Fruit fly (Drosophila melanogaster) whole organism, wandering third instar larva: Measurements from ENCODE around the gene Aladin.

ENCODE experiments used
- Abd-B ChIP-seq: fragments of >200 bp; optimal IDR thresholded peaks from 2 replicates; lab custom pipeline; 2017; ENCODE audit warnings: missing biosample characterization, missing genetic modification characterization
- CG32264 ChIP-seq: fragments of 200-800 bp; sonication (Bioruptor generic); optimal IDR thresholded peaks from 2 replicates; lab custom pipeline; 2016; ENCODE audit warnings: missing biosample characterization, missing genetic modification characterization
- CG9705 ChIP-seq: fragments of 200-800 bp; sonication (Bioruptor generic); optimal IDR thresholded peaks from 2 replicates; lab custom pipeline; 2018; ENCODE audit warnings: missing biosample characterization, mild to moderate bottlenecking, missing genetic modification characterization
- CrebA ChIP-seq: fragments of 200-800 bp; sonication (Bioruptor generic); optimal IDR thresholded peaks from 2 replicates; lab custom pipeline; 2016; ENCODE audit warnings: missing biosample characterization, mild to moderate bottlenecking, missing genetic modification characterization, borderline replicate concordance
- Dfd ChIP-seq: fragments of >200 bp; optimal IDR thresholded peaks from 2 replicates; lab custom pipeline; 2017; ENCODE audit warnings: missing biosample characterization, missing genetic modification characterization
- Dif ChIP-seq: fragments of 200-275, 200-300 bp; sonication (Bioruptor generic); optimal IDR thresholded peaks from 2 replicates; lab custom pipeline; 2018; ENCODE audit warnings: missing biosample characterization, missing genetic modification characterization; ENCODE audit not compliant: partially characterized antibody
- GATAd ChIP-seq: sonication (Bioruptor generic); optimal IDR thresholded peaks from 2 replicates; lab custom pipeline; 2016; ENCODE audit warnings: missing biosample characterization, missing genetic modification characterization
- HLH106 ChIP-seq: fragments of 200-800 bp; optimal IDR thresholded peaks from 3 replicates; lab custom pipeline; 2019; ENCODE audit warnings: missing biosample characterization, mild to moderate bottlenecking, missing genetic modification characterization, moderate library complexity
- Hnf4 ChIP-seq: fragments of 200-800 bp; sonication (Bioruptor generic); optimal IDR thresholded peaks from 2 replicates; lab custom pipeline; 2016; ENCODE audit warnings: missing biosample characterization, mild to moderate bottlenecking, missing genetic modification characterization
- Hr78 ChIP-seq: fragments of >200 bp; optimal IDR thresholded peaks from 2 replicates; lab custom pipeline; 2017; ENCODE audit warnings: missing biosample characterization, missing genetic modification characterization
- Hr83 ChIP-seq: fragments of 200-300 bp; sonication (Bioruptor generic); optimal IDR thresholded peaks from 2 replicates; lab custom pipeline; 2016; ENCODE audit warnings: missing biosample characterization, mild to moderate bottlenecking, missing genetic modification characterization, moderate library complexity; ENCODE audit not compliant: poor library complexity, severe bottlenecking
- Jra ChIP-seq: sonication (Bioruptor generic); optimal IDR thresholded peaks from 2 replicates; lab custom pipeline; 2016; ENCODE audit warnings: missing biosample characterization, missing genetic modification characterization
- Mio ChIP-seq: sonication (Bioruptor generic); optimal IDR thresholded peaks from 2 replicates; lab custom pipeline; 2016; ENCODE audit warnings: missing biosample characterization, missing genetic modification characterization
- Myc ChIP-seq: fragments of >200 bp; optimal IDR thresholded peaks from 2 replicates; lab custom pipeline; 2017
- N ChIP-seq: fragments of >200 bp; optimal IDR thresholded peaks from 2 replicates; lab custom pipeline; 2018; ENCODE audit warnings: missing biosample characterization, missing external identifiers, missing genetic modification characterization
- OdsH ChIP-seq: fragments of 200-800 bp; sonication (Bioruptor generic); optimal IDR thresholded peaks from 2 replicates; lab custom pipeline; 2016; ENCODE audit warnings: missing biosample characterization, mild to moderate bottlenecking, missing genetic modification characterization
- Rel ChIP-seq, 2 experiments: fragments of 200-800 bp; sonication (Bioruptor generic) in 1 of 2; optimal IDR thresholded peaks; 2 replicates in 1 of 2; 3 replicates in 1 of 2; lab custom pipeline; 2016 to 2019; ENCODE audit warnings: mild to moderate bottlenecking in 2 of 2, missing biosample characterization in 2 of 2, missing genetic modification characterization in 2 of 2, moderate library complexity in 1 of 2
- Sp1 ChIP-seq: fragments of 200-800 bp; sonication (Bioruptor generic); optimal IDR thresholded peaks from 3 replicates; lab custom pipeline; 2019; ENCODE audit warnings: missing biosample characterization, mild to moderate bottlenecking, missing genetic modification characterization, moderate library complexity
- Vsx2 ChIP-seq: fragments of 200-300, 225-300 bp; sonication (Bioruptor generic); optimal IDR thresholded peaks from 2 replicates; lab custom pipeline; 2018; ENCODE audit warnings: missing biosample characterization, missing genetic modification characterization; ENCODE audit not compliant: partially characterized antibody
- br ChIP-seq: fragments of 200-800 bp; sonication (Bioruptor generic); optimal IDR thresholded peaks from 2 replicates; lab custom pipeline; 2016; ENCODE audit warnings: missing biosample characterization, missing genetic modification characterization
- brk ChIP-seq: fragments of 200-800 bp; sonication (Bioruptor generic); optimal IDR thresholded peaks from 2 replicates; lab custom pipeline; 2016; ENCODE audit warnings: missing biosample characterization, mild to moderate bottlenecking, missing genetic modification characterization
- dl ChIP-seq, 2 experiments: fragments of 175-275, 200-275 bp in 1 of 2; fragments of 200-275 bp in 1 of 2; sonication (Bioruptor generic); optimal IDR thresholded peaks; lab custom pipeline; 2018; ENCODE audit warnings: mild to moderate bottlenecking in 2 of 2, missing biosample characterization in 2 of 2, missing genetic modification characterization in 2 of 2, moderate library complexity in 2 of 2; ENCODE audit not compliant: partially characterized antibody in 2 of 2, insufficient read depth in 1 of 2
- dmrt93B ChIP-seq: fragments of 200-800 bp; sonication (Bioruptor generic); optimal IDR thresholded peaks from 2 replicates; lab custom pipeline; 2018; ENCODE audit warnings: missing biosample characterization, mild to moderate bottlenecking, missing genetic modification characterization
- dsf ChIP-seq: sonication (Bioruptor generic); optimal IDR thresholded peaks from 2 replicates; lab custom pipeline; 2016; ENCODE audit warnings: missing biosample characterization, missing genetic modification characterization, borderline replicate concordance
- ey ChIP-seq: fragments of 200-800 bp; sonication (Bioruptor generic); optimal IDR thresholded peaks from 2 replicates; lab custom pipeline; 2016; ENCODE audit warnings: missing biosample characterization, missing genetic modification characterization
- foxo ChIP-seq, 2 experiments: fragments of 200-800 bp; sonication (Bioruptor generic); optimal IDR thresholded peaks; 2 replicates in 1 of 2; 3 replicates in 1 of 2; lab custom pipeline; 2016 to 2017; ENCODE audit warnings: missing biosample characterization in 2 of 2, missing genetic modification characterization in 2 of 2
- fru ChIP-seq: fragments of 200-800 bp; sonication (Bioruptor generic); optimal IDR thresholded peaks from 3 replicates; lab custom pipeline; 2016; ENCODE audit warnings: missing biosample characterization, mild to moderate bottlenecking, missing genetic modification characterization
- h ChIP-seq: fragments of 200-800 bp; sonication (Bioruptor generic); optimal IDR thresholded peaks from 3 replicates; lab custom pipeline; 2016; ENCODE audit warnings: missing biosample characterization, mild to moderate bottlenecking, missing genetic modification characterization
- jim ChIP-seq: fragments of 175-275, 200-325 bp; sonication (Bioruptor generic); optimal IDR thresholded peaks from 2 replicates; lab custom pipeline; 2016; ENCODE audit warnings: missing biosample characterization, mild to moderate bottlenecking, missing genetic modification characterization
- lola ChIP-seq: fragments of >200 bp; optimal IDR thresholded peaks from 2 replicates; lab custom pipeline; 2017; ENCODE audit warnings: missing biosample characterization, missing genetic modification characterization
- pan ChIP-seq: fragments of >200 bp; optimal IDR thresholded peaks from 2 replicates; lab custom pipeline; 2017
- psq ChIP-seq: fragments of 200-800 bp; sonication (Bioruptor generic); optimal IDR thresholded peaks from 3 replicates; lab custom pipeline; 2017; ENCODE audit warnings: missing biosample characterization, mild to moderate bottlenecking, missing genetic modification characterization, moderate library complexity
- rgr ChIP-seq: fragments of 200-800 bp; sonication (Bioruptor generic); optimal IDR thresholded peaks from 3 replicates; lab custom pipeline; 2016; ENCODE audit warnings: missing biosample characterization, mild to moderate bottlenecking, missing genetic modification characterization
- sage ChIP-seq: fragments of 200-800 bp; sonication (Bioruptor generic); optimal IDR thresholded peaks from 2 replicates; lab custom pipeline; 2016; ENCODE audit warnings: missing biosample characterization, mild to moderate bottlenecking, missing genetic modification characterization
- sv ChIP-seq: fragments of 200-800 bp; sonication (Bioruptor generic); optimal IDR thresholded peaks from 3 replicates; lab custom pipeline; 2016; ENCODE audit warnings: missing biosample characterization, missing genetic modification characterization
- tai ChIP-seq: sonication (Bioruptor generic); optimal IDR thresholded peaks from 2 replicates; lab custom pipeline; 2016; ENCODE audit warnings: missing biosample characterization, missing genetic modification characterization
- usp ChIP-seq: fragments of >200 bp; optimal IDR thresholded peaks from 2 replicates; lab custom pipeline; 2017; ENCODE audit warnings: missing biosample characterization, missing genetic modification characterization
- woc ChIP-seq: sonication (Bioruptor generic); optimal IDR thresholded peaks from 2 replicates; lab custom pipeline; 2016; ENCODE audit warnings: missing biosample characterization, mild to moderate bottlenecking, missing genetic modification characterization

Aladin gene

dm6 chrX:9250161-9250831 lies 22.9 kb upstream of the Aladin start, which contains the start of gene CG17754:
Gene CG17754 (plus strand): TSS chrX:9250420.
- TF ChIP-seq dmrt93B (no peak), Hr78 (no peak), sage (GFP tag; lab: Kevin White, UChicago) (no peak), h (GFP tag; lab: Kevin White, UChicago) (no peak), fru (peak; percentile 7), psq (GFP tag; lab: Kevin White, UChicago) (no peak), br (GFP tag; lab: Kevin White, UChicago) (no peak), ey (GFP tag; lab: Kevin White, UChicago) (no peak), Dif (GFP tag; lab: Kevin White, UChicago) (no peak), dl (GFP tag; optimal IDR thresholded peaks at IDR 0.05; lab: Kevin White, UChicago; ENCODE audit: insufficient read depth in 1 of 2, partially characterized antibody in 2 of 2) (no peak), Myc (lab: Kevin White, UChicago) (no peak), Rel (GFP tag; optimal IDR thresholded peaks at IDR 0.05; lab: Kevin White, UChicago) (no peak), Rel (tag; optimal IDR thresholded peaks at IDR 0.05; lab: Kevin White, UChicago) (peak; percentile 100), GATAd (GFP tag; lab: Kevin White, UChicago) (no peak), Dfd (GFP tag; lab: Kevin White, UChicago) (no peak), Abd-B (GFP tag; lab: Kevin White, UChicago) (no peak), rgr (peak; percentile 11), dsf (GFP tag; lab: Kevin White, UChicago) (no peak), brk (GFP tag; lab: Kevin White, UChicago) (no peak), CG32264 (GFP tag; lab: Kevin White, UChicago) (no peak), Vsx2 (GFP tag; lab: Kevin White, UChicago) (no peak), Jra (no peak), HLH106 (tag; lab: Kevin White, UChicago) (no peak), CG9705 (GFP tag; lab: Kevin White, UChicago) (no peak), Hr83 (GFP tag; lab: Kevin White, UChicago) (no peak), sv (no peak), Mio (GFP tag; lab: Kevin White, UChicago) (no peak), tai (GFP tag; lab: Kevin White, UChicago) (no peak), N (GFP tag; lab: Kevin White, UChicago) (no peak), lola (GFP tag; lab: Kevin White, UChicago) (no peak), jim (GFP tag; lab: Kevin White, UChicago) (no peak), usp (GFP tag; lab: Kevin White, UChicago) (no peak), OdsH (GFP tag; lab: Kevin White, UChicago) (no peak), foxo (GFP tag; optimal IDR thresholded peaks at IDR 0.05; lab: Kevin White, UChicago) (no peak), woc (GFP tag; lab: Kevin White, UChicago) (peak; percentile 6), Sp1 (GFP tag; lab: Kevin White, UChicago) (peak; percentile 14), CrebA (GFP tag; lab: Kevin White, UChicago) (no peak), Hnf4 (GFP tag; lab: Kevin White, UChicago) (no peak)

dm6 chrX:9251212-9251877 lies 21.9 kb upstream of the Aladin start:
- TF ChIP-seq Rel (GFP tag; optimal IDR thresholded peaks at IDR 0.05; lab: Kevin White, UChicago) (no peak), Rel (tag; optimal IDR thresholded peaks at IDR 0.05; lab: Kevin White, UChicago) (peak; percentile 39), Hnf4 (GFP tag; lab: Kevin White, UChicago) (peak; percentile 72), rgr (peak; percentile 66), foxo (GFP tag; optimal IDR thresholded peaks at IDR 0.05; lab: Kevin White, UChicago) (peak in 1 of 2 experiments; percentile 70), fru (peak; percentile 53), Jra (peak; percentile 50), psq (GFP tag; lab: Kevin White, UChicago) (peak; percentile 25), HLH106 (tag; lab: Kevin White, UChicago) (peak; percentile 61), br (GFP tag; lab: Kevin White, UChicago) (peak; percentile 55), woc (GFP tag; lab: Kevin White, UChicago) (peak; percentile 62), CG9705 (GFP tag; lab: Kevin White, UChicago) (peak; percentile 43), lola (GFP tag; lab: Kevin White, UChicago) (no peak), usp (GFP tag; lab: Kevin White, UChicago) (no peak), ey (GFP tag; lab: Kevin White, UChicago) (peak; percentile 66), GATAd (GFP tag; lab: Kevin White, UChicago) (no peak), OdsH (GFP tag; lab: Kevin White, UChicago) (peak; percentile 49), h (GFP tag; lab: Kevin White, UChicago) (peak; percentile 58), Myc (lab: Kevin White, UChicago) (no peak), Sp1 (GFP tag; lab: Kevin White, UChicago) (peak; percentile 56), Hr83 (GFP tag; lab: Kevin White, UChicago) (peak; percentile 24), pan (lab: Kevin White, UChicago) (no peak)
- TF ChIP-seq, all 38 proteins: peak for 16
